Fruit fly (Drosophila melanogaster): ENCODE measurements around the gene CG14218.
A peak's percentile ranks its signal among the peaks of the same experiment; 100 is the strongest.

The CG14218 gene

dm6 chrX:19585142-19585541 is 3.4 kb upstream of the CG14218 start:
- TF ChIP-seq Hr4 (GFP tag; optimal IDR thresholded peaks at IDR 0.05) (no peak), Met (GFP tag; optimal IDR thresholded peaks at IDR 0.05) (no peak), CG8119 (GFP tag; IDR thresholded peaks at IDR 0.05) (no peak), CG6854 (GFP tag; optimal IDR thresholded peaks at IDR 0.05) (no peak), CG4318 (GFP tag; optimal IDR thresholded peaks at IDR 0.05) (no peak), topi (GFP tag; optimal IDR thresholded peaks at IDR 0.05) (no peak)

dm6 chrX:19583317-19583716 is 1.5 kb upstream of the CG14218 start, which contains the start of gene CG14204:
Gene CG14204, plus strand, starts transcription at chrX:19583617.
- TF ChIP-seq net (GFP tag; optimal IDR thresholded peaks at IDR 0.05) (no peak), vri (GFP tag; optimal IDR thresholded peaks at IDR 0.05) (no peak), Met (GFP tag; optimal IDR thresholded peaks at IDR 0.05) (no peak), CG3919 (GFP tag; optimal IDR thresholded peaks at IDR 0.05) (no peak), Smox (GFP tag; optimal IDR thresholded peaks at IDR 0.05) (no peak)

dm6 chrX:19582732-19583131 is 951 bp upstream of the CG14218 start:
- TF ChIP-seq OdsH (GFP tag; optimal IDR thresholded peaks at IDR 0.05) (no peak), CG11902 (GFP tag; optimal IDR thresholded peaks at IDR 0.05) (no peak), CG4318 (GFP tag; optimal IDR thresholded peaks at IDR 0.05) (no peak), Blimp-1 (GFP tag; optimal IDR thresholded peaks at IDR 0.05) (no peak), CG11762 (GFP tag; optimal IDR thresholded peaks at IDR 0.05; ENCODE audit: insufficient read depth) (no peak), CG34406 (GFP tag; optimal IDR thresholded peaks at IDR 0.05) (no peak), Hr4 (GFP tag; optimal IDR thresholded peaks at IDR 0.05) (no peak), pdm3 (GFP tag; optimal IDR thresholded peaks at IDR 0.05) (no peak), spab (GFP tag; optimal IDR thresholded peaks at IDR 0.05) (no peak), CG6276 (GFP tag; optimal IDR thresholded peaks at IDR 0.05) (no peak), CG10669 (GFP tag; optimal IDR thresholded peaks at IDR 0.05) (no peak), CG16779 (tag; optimal IDR thresholded peaks at IDR 0.05) (no peak), CG32006 (GFP tag; optimal IDR thresholded peaks at IDR 0.05) (no peak), Gug (GFP tag; IDR thresholded peaks at IDR 0.05) (no peak), CG8319 (GFP tag; optimal IDR thresholded peaks at IDR 0.05) (no peak), salr (GFP tag; optimal IDR thresholded peaks at IDR 0.05) (no peak), fkh (GFP tag; optimal IDR thresholded peaks at IDR 0.05) (no peak), CG3919 (GFP tag; optimal IDR thresholded peaks at IDR 0.05) (no peak)

dm6 chrX:19579648-19580301 is 2.0 kb downstream of the CG14218 start, which contains the start of gene Tao:
Gene Tao, minus strand, starts transcription at chrX:19579800.
- no peak for TF ChIP-seq CG6854 (GFP tag; optimal IDR thresholded peaks at IDR 0.05)
- TF ChIP-seq CG1621 (tag; optimal IDR thresholded peaks at IDR 0.05): peak; percentile 32
- no peak for TF ChIP-seq Sox14 (GFP tag; optimal IDR thresholded peaks at IDR 0.05)
- no peak for TF ChIP-seq acj6 (GFP tag; optimal IDR thresholded peaks at IDR 0.05)
- TF ChIP-seq CG3032 (tag; optimal IDR thresholded peaks at IDR 0.05): no peak
- peak; percentile 1 for TF ChIP-seq Hr39 (GFP tag; optimal IDR thresholded peaks at IDR 0.05)
- no peak for TF ChIP-seq fkh (GFP tag; optimal IDR thresholded peaks at IDR 0.05)
- no peak for TF ChIP-seq CG7368 (GFP tag; optimal IDR thresholded peaks at IDR 0.05)
- TF ChIP-seq Eip78C (GFP tag): peak; percentile 65

- TF ChIP-seq Eip78C (GFP tag) (peak; percentile 77), ss (GFP tag; optimal IDR thresholded peaks at IDR 0.05) (peak in 1 of 2 experiments; percentile 29), Smox (GFP tag; optimal IDR thresholded peaks at IDR 0.05) (no peak), Gug (GFP tag; IDR thresholded peaks at IDR 0.05) (no peak)
These were observed 2.7 kb downstream of the CG14218 start for dm6 chrX:19578908-19579647.
